Worm (Caenorhabditis elegans) whole organism, early embryonic: ENCODE measurements around the gene memi-3.

Source experiments
- B0310.2 ChIP-seq: sonication (generic microtip); optimal IDR thresholded peaks from 2 replicates; lab custom pipeline; 2016; ENCODE audit warnings: mild to moderate bottlenecking, missing genetic modification characterization, missing compliant biosample characterization
- F13C5.2 ChIP-seq: sonication (generic microtip); optimal IDR thresholded peaks from 2 replicates; lab custom pipeline; 2017; ENCODE audit warnings: mild to moderate bottlenecking, missing genetic modification characterization, inconsistent platforms, missing compliant biosample characterization
- aly-1 ChIP-seq: sonication (generic microtip); optimal IDR thresholded peaks from 2 replicates; lab custom pipeline; 2016; ENCODE audit warnings: missing genetic modification characterization, missing compliant biosample characterization
- ama-1 ChIP-seq: fragments of 150-350 bp; optimal IDR thresholded peaks from 2 replicates; lab custom pipeline; 2014
- ceh-13 ChIP-seq: fragments of 200-800 bp; sonication (Bioruptor generic); optimal IDR thresholded peaks from 2 replicates; lab custom pipeline; 2018; ENCODE audit warnings: mild to moderate bottlenecking, missing genetic modification characterization, missing compliant biosample characterization
- ceh-36 ChIP-seq: sonication (generic microtip); optimal IDR thresholded peaks from 2 replicates; lab custom pipeline; 2016; ENCODE audit warnings: missing genetic modification characterization, inconsistent platforms, missing compliant biosample characterization
- ets-7 ChIP-seq: sonication (generic microtip); optimal IDR thresholded peaks from 2 replicates; lab custom pipeline; 2016; ENCODE audit warnings: missing genotype, missing genetic modification characterization, missing compliant biosample characterization
- flt-1 ChIP-seq: fragments of 200-800 bp; sonication (Bioruptor generic); IDR thresholded peaks from 2 replicates; pipeline ENCODE4 v1.3.6; 2022; ENCODE audit warnings: missing genetic modification characterization, missing compliant biosample characterization
- hmbx-1 ChIP-seq: sonication (generic microtip); optimal IDR thresholded peaks from 2 replicates; lab custom pipeline; 2016; ENCODE audit warnings: mild to moderate bottlenecking, missing genetic modification characterization, missing compliant biosample characterization
- hmg-4 ChIP-seq: fragments of 200-800 bp; sonication (Bioruptor generic); optimal IDR thresholded peaks from 2 replicates; lab custom pipeline; 2018; ENCODE audit warnings: mild to moderate bottlenecking, missing genetic modification characterization, missing compliant biosample characterization
- hnd-1 ChIP-seq: sonication (generic microtip); optimal IDR thresholded peaks from 2 replicates; lab custom pipeline; 2016; ENCODE audit warnings: missing genetic modification characterization, missing compliant biosample characterization
- pes-1 ChIP-seq: fragments of 200-800 bp; sonication (Bioruptor generic); IDR thresholded peaks from 2 replicates; pipeline ENCODE4 v1.3.6; 2022; ENCODE audit warnings: missing genetic modification reagents, missing genetic modification characterization, missing compliant biosample characterization
- scrt-1 ChIP-seq: fragments of 200-800 bp; sonication (Bioruptor generic); IDR thresholded peaks from 2 replicates; pipeline ENCODE4 v1.3.6; 2022; ENCODE audit warnings: missing genetic modification characterization, missing compliant biosample characterization
- sea-1 ChIP-seq: fragments of 200-800 bp; sonication (Bioruptor generic); conservative IDR thresholded peaks from 2 replicates; pipeline ENCODE4 v1.3.6; 2022; ENCODE audit warnings: missing genetic modification characterization, missing compliant biosample characterization
- tbx-11 ChIP-seq: fragments of 200-800 bp; sonication (Bioruptor generic); IDR thresholded peaks from 2 replicates; pipeline ENCODE4 v1.3.6; 2022; ENCODE audit warnings: missing genetic modification characterization, missing compliant biosample characterization
- tbx-37 ChIP-seq: fragments of 200-800 bp; sonication (Bioruptor generic); conservative IDR thresholded peaks from 2 replicates; pipeline ENCODE4 v1.3.6; 2022; ENCODE audit warnings: missing genetic modification reagents, missing genetic modification characterization, missing compliant biosample characterization
- tra-4 ChIP-seq: sonication (generic microtip); optimal IDR thresholded peaks from 2 replicates; lab custom pipeline; 2017; ENCODE audit warnings: missing genetic modification characterization, missing compliant biosample characterization

memi-3 gene

DNA sequence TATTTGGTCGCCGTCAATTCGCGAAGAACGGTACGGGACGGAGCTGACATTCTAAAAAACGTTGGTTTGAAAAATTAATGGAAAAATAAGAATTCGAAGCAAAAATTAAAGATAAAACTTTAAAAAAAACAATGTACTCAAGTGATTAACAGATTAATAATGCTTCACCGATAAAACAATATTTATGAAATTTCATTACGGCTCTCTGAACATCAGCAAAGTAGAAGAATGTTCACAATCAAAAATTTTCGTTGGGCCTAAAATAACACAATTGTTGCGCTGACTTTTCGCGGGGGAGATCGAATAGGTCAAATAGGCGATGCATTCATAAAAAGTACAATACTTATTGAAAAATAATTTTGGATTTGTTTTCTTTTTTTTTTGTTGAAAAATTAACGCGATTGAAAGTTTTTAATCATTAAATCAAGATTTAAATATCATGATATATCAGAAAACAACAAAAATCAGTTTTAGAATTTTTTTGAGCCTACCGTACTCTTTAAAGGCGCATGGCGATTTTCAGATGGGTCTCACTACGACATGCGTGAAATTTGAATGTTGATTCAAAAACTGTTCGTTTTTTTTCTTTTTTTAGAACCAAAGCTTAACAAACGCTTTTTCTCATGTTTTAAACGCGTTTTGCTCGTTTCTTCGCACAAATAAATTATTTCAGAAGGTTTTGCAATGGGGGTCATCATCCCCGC, at the start of gene memi-3, which contains the start of gene cyp-31A2:
Gene memi-3 (minus strand): TSS at position 51 of the 704 bp plus-strand sequence.
Gene cyp-31A2 (plus strand): TSS at position 674 of the 704 bp plus-strand sequence.
- no peak for TF ChIP-seq scrt-1 (GFP tag; lab: Robert Waterston, UW)
- no peak for TF ChIP-seq ceh-36 (tag; lab: Kevin White, UChicago)
- TF ChIP-seq hnd-1 (tag; lab: Kevin White, UChicago) = no peak
- TF ChIP-seq pes-1 (GFP tag; lab: Robert Waterston, UW) = no peak
- TF ChIP-seq tbx-11 = no peak
- no peak for TF ChIP-seq hmbx-1 (tag; lab: Kevin White, UChicago)
- TF ChIP-seq tbx-37 (GFP tag; lab: Robert Waterston, UW) = no peak
- TF ChIP-seq hmg-4 (GFP tag; lab: Kevin White, UChicago) = no peak
- TF ChIP-seq tra-4 = no peak
- TF ChIP-seq aly-1 (tag; lab: Kevin White, UChicago) = no peak
- TF ChIP-seq ets-7 = no peak
- TF ChIP-seq sea-1 (GFP tag; lab: Robert Waterston, UW) = no peak
- no peak for TF ChIP-seq B0310.2 (tag; lab: Kevin White, UChicago)
- no peak for TF ChIP-seq ceh-13 (GFP tag; lab: Kevin White, UChicago)
- TF ChIP-seq ama-1 (lab: Kevin White, UChicago) = no peak

DNA sequence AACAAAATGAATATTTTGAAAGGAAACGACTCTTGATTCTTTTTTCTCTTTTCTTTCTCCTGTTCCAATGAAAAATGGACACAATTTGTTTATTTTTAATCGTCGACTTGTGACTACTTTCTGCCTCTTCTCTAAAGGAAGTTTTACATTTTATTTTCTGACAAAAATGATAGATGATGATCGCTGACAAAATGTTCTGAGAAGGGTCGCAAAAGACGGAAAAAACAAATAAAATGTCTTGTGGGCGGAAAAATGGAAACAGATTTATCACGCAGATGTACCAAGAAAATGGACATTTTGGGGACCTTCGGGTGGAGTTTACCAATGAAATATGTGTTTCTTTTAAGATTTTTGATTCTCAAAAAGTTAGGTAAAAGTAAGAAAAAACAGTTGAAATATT, 49.8 kb upstream of the memi-3 start:
- TF ChIP-seq flt-1 (GFP tag; lab: Robert Waterston, UW) (no peak), aly-1 (tag; lab: Kevin White, UChicago) (no peak)

DNA sequence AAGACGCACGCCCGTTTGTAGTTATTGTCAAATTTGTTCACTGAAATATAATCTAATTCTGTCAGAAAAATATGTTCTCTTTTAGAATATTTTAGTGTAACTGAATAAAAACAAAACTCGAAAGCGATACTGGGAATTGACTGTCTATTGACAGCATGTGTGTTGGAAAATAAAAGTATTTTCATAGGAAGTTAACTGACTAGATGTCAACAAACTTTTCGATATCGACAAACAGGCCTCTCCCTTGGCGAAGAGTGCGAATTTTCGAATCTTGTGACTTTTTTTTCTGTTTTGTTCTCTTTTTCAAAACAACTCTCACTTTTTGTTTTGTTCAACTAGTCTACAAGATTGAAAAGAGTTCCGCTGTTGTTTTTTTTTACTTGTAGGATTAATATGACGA, 35.1 kb upstream of the memi-3 start:
- TF ChIP-seq ets-7 (no peak), tra-4 (no peak), hmg-4 (GFP tag; lab: Kevin White, UChicago) (no peak), hmbx-1 (tag; lab: Kevin White, UChicago) (no peak), aly-1 (tag; lab: Kevin White, UChicago) (no peak), pes-1 (GFP tag; lab: Robert Waterston, UW) (no peak), F13C5.2 (tag; lab: Kevin White, UChicago) (no peak), tbx-11 (no peak), scrt-1 (GFP tag; lab: Robert Waterston, UW) (no peak), tbx-37 (GFP tag; lab: Robert Waterston, UW) (no peak), hnd-1 (tag; lab: Kevin White, UChicago) (no peak), ceh-36 (tag; lab: Kevin White, UChicago) (no peak), B0310.2 (tag; lab: Kevin White, UChicago) (no peak), ceh-13 (GFP tag; lab: Kevin White, UChicago) (no peak), sea-1 (GFP tag; lab: Robert Waterston, UW) (no peak), flt-1 (GFP tag; lab: Robert Waterston, UW) (no peak), ama-1 (lab: Kevin White, UChicago) (no peak)

DNA sequence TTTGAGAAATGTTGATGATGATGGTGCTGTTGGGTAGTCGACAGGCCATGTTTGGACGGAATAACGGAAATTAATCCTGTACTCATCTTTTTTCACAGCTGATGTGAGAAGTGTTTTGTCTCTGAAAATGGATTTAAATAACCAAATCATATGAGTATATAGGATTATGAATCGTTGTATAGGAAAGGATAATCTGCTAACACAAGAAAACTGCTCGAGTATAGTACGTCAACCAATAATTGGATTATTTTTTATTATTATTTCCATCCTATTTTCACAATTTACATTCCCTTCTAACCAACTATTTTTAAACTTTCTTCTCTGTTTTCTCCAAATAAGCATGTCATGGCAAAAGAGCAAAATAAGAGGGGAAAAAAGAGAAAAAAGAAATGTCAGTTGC, 32.6 kb upstream of the memi-3 start:
- TF ChIP-seq hmg-4 (GFP tag; lab: Kevin White, UChicago) = no peak
- no peak for TF ChIP-seq ceh-36 (tag; lab: Kevin White, UChicago)
- no peak for TF ChIP-seq ceh-13 (GFP tag; lab: Kevin White, UChicago)
- no peak for TF ChIP-seq aly-1 (tag; lab: Kevin White, UChicago)
- TF ChIP-seq tbx-11 = no peak
- TF ChIP-seq F13C5.2 (tag; lab: Kevin White, UChicago) = no peak
- no peak for TF ChIP-seq flt-1 (GFP tag; lab: Robert Waterston, UW)
- TF ChIP-seq pes-1 (GFP tag; lab: Robert Waterston, UW) = no peak
- no peak for TF ChIP-seq tra-4
- no peak for TF ChIP-seq ets-7
- TF ChIP-seq tbx-37 (GFP tag; lab: Robert Waterston, UW) = no peak
- no peak for TF ChIP-seq B0310.2 (tag; lab: Kevin White, UChicago)
- TF ChIP-seq hnd-1 (tag; lab: Kevin White, UChicago) = no peak

DNA sequence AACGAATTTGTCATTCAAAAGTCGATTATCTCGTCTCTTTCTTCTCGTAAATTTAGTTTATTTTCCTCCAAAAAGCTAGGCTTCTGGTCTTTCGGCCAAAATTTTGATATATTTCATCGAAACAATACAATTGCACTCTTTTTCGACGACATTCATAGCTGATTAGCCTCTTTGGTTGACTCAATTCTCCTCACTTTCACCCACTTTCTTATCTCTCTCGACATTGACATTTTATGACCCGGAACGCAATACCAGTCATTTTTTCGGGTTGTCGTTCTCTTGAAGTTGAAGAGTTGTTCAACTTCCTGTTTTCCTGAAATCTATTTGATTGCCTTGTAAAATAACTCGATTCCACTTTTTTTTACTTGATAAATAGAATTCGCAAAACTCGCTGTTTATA, 31.4 kb upstream of the memi-3 start:
- no peak for TF ChIP-seq hnd-1 (tag; lab: Kevin White, UChicago)
- no peak for TF ChIP-seq tbx-37 (GFP tag; lab: Robert Waterston, UW)
- no peak for TF ChIP-seq ceh-13 (GFP tag; lab: Kevin White, UChicago)
- no peak for TF ChIP-seq B0310.2 (tag; lab: Kevin White, UChicago)

DNA sequence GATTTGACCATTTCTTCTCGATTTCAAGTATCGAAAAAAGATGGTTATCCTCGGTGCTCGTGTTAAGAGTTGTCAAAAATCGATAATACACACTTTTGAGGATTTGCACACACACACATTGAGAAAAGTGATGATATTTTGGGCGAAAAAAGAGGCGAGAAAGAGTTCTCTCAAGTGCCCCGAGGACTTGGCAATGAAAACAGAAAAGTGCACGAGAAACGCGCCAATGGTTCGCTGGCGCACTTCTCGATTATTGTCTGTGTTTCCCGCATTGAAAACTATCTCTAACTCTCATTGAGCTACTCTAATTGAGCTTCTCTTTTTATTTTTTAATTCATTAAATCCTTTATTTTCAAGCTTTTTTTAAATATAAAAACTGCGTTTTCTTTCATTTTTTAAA, 30.6 kb upstream of the memi-3 start:
- TF ChIP-seq sea-1 (GFP tag; lab: Robert Waterston, UW) (no peak), F13C5.2 (tag; lab: Kevin White, UChicago) (no peak), ceh-36 (tag; lab: Kevin White, UChicago) (no peak), tra-4 (no peak), hnd-1 (tag; lab: Kevin White, UChicago) (no peak), pes-1 (GFP tag; lab: Robert Waterston, UW) (no peak), aly-1 (tag; lab: Kevin White, UChicago) (no peak), ets-7 (no peak), tbx-37 (GFP tag; lab: Robert Waterston, UW) (no peak), ceh-13 (GFP tag; lab: Kevin White, UChicago) (no peak), flt-1 (GFP tag; lab: Robert Waterston, UW) (no peak), scrt-1 (GFP tag; lab: Robert Waterston, UW) (no peak), tbx-11 (no peak), B0310.2 (tag; lab: Kevin White, UChicago) (no peak), hmbx-1 (tag; lab: Kevin White, UChicago) (no peak), hmg-4 (GFP tag; lab: Kevin White, UChicago) (no peak), ama-1 (lab: Kevin White, UChicago) (no peak)

DNA sequence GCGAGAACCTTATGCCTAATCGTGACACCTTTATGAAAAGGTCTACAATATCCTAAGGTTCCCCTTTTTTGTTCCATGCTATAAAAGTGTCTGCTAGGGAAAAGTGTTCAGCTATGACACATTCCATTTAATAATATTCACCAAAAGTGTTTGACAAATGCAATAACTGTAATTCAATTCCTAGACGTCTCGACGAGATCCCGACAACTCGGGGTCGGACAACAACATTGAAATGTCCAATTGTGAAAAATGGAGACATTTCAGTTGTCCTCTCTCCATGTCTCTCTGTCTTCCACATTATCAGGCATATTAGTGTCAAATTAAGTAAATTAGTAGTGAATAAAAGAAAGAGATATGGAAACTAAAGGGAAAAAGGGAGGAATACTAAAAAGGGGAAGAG, 28.3 kb upstream of the memi-3 start:
- TF ChIP-seq B0310.2 (tag; lab: Kevin White, UChicago) = no peak
- no peak for TF ChIP-seq tbx-11
- no peak for TF ChIP-seq ceh-13 (GFP tag; lab: Kevin White, UChicago)
- TF ChIP-seq flt-1 (GFP tag; lab: Robert Waterston, UW) = no peak
- TF ChIP-seq tra-4 = no peak
- TF ChIP-seq hmg-4 (GFP tag; lab: Kevin White, UChicago) = no peak
- no peak for TF ChIP-seq pes-1 (GFP tag; lab: Robert Waterston, UW)
- no peak for TF ChIP-seq sea-1 (GFP tag; lab: Robert Waterston, UW)
- no peak for TF ChIP-seq hnd-1 (tag; lab: Kevin White, UChicago)
- TF ChIP-seq ama-1 (lab: Kevin White, UChicago) = no peak
- TF ChIP-seq F13C5.2 (tag; lab: Kevin White, UChicago) = no peak
- no peak for TF ChIP-seq aly-1 (tag; lab: Kevin White, UChicago)
- no peak for TF ChIP-seq ceh-36 (tag; lab: Kevin White, UChicago)
- TF ChIP-seq tbx-37 (GFP tag; lab: Robert Waterston, UW) = no peak
